Fruit fly (Drosophila melanogaster): Measurements from ENCODE around the gene Cow.

Gene Cow

dm6 chr3R:23091586-23092228 lies 20.8 kb downstream of the Cow start, which contains the start of the genes CG17110 and CG6726:
CG17110 (plus strand) TSS chr3R:23091724.
CG6726 (plus strand) TSS chr3R:23091724.
- TF ChIP-seq gl (tag; optimal IDR thresholded peaks at IDR 0.05) (no peak), EcR (GFP tag; optimal IDR thresholded peaks at IDR 0.05) (no peak), rn (GFP tag; IDR thresholded peaks at IDR 0.05) (no peak), CG17806 (tag; optimal IDR thresholded peaks at IDR 0.05) (no peak), Ets98B (GFP tag; IDR thresholded peaks at IDR 0.05) (no peak), D1 (tag; optimal IDR thresholded peaks at IDR 0.05) (no peak), CG13204 (GFP tag; optimal IDR thresholded peaks at IDR 0.05) (no peak), CG8159 (tag; optimal IDR thresholded peaks at IDR 0.05) (no peak), CG10348 (GFP tag; IDR thresholded peaks at IDR 0.05) (no peak), CG12605 (GFP tag; IDR thresholded peaks at IDR 0.05) (no peak), Pif1A (GFP tag; optimal IDR thresholded peaks at IDR 0.05) (no peak), CG9948 (tag; optimal IDR thresholded peaks at IDR 0.05) (no peak), CG15710 (tag; optimal IDR thresholded peaks at IDR 0.05) (no peak)

- no peak for TF ChIP-seq EcR (GFP tag; optimal IDR thresholded peaks at IDR 0.05)
- TF ChIP-seq CG15710 (tag; optimal IDR thresholded peaks at IDR 0.05): no peak
- TF ChIP-seq Ets98B (GFP tag; IDR thresholded peaks at IDR 0.05): no peak
- no peak for TF ChIP-seq D1 (tag; optimal IDR thresholded peaks at IDR 0.05)
- TF ChIP-seq gl (tag; optimal IDR thresholded peaks at IDR 0.05): no peak
- no peak for TF ChIP-seq CG10348 (GFP tag; IDR thresholded peaks at IDR 0.05)
- TF ChIP-seq CG14655 (GFP tag; optimal IDR thresholded peaks at IDR 0.05): no peak
- no peak for TF ChIP-seq CG13204 (GFP tag; optimal IDR thresholded peaks at IDR 0.05)
- no peak for TF ChIP-seq CG12605 (GFP tag; IDR thresholded peaks at IDR 0.05)
- TF ChIP-seq CG9948 (tag; optimal IDR thresholded peaks at IDR 0.05): no peak
- TF ChIP-seq CG32121 (GFP tag; IDR thresholded peaks at IDR 0.05): no peak
- no peak for TF ChIP-seq Snoo (tag; optimal IDR thresholded peaks at IDR 0.05)
- no peak for TF ChIP-seq Pif1A (GFP tag; optimal IDR thresholded peaks at IDR 0.05)
- TF ChIP-seq CG17806 (tag; optimal IDR thresholded peaks at IDR 0.05): no peak
- TF ChIP-seq CG34367 (tag; optimal IDR thresholded peaks at IDR 0.05): no peak
- no peak for TF ChIP-seq CG4496 (GFP tag; IDR thresholded peaks at IDR 0.05)
Measured at dm6 chr3R:23088252-23088651, 24.3 kb downstream of the Cow start.

dm6 chr3R:23081265-23081664 lies 31.3 kb downstream of the Cow start:
- no peak for TF ChIP-seq CG8159 (tag; optimal IDR thresholded peaks at IDR 0.05)
- no peak for TF ChIP-seq CG32121 (GFP tag; IDR thresholded peaks at IDR 0.05)
- TF ChIP-seq Pif1A (GFP tag; optimal IDR thresholded peaks at IDR 0.05): no peak
- no peak for TF ChIP-seq CG10348 (GFP tag; IDR thresholded peaks at IDR 0.05)
- no peak for TF ChIP-seq CG8301 (tag; optimal IDR thresholded peaks at IDR 0.05)
- TF ChIP-seq Pif1B (GFP tag; optimal IDR thresholded peaks at IDR 0.05): no peak
- TF ChIP-seq CG15710 (tag; optimal IDR thresholded peaks at IDR 0.05): no peak
- no peak for TF ChIP-seq gl (tag; optimal IDR thresholded peaks at IDR 0.05)
- TF ChIP-seq rn (GFP tag; IDR thresholded peaks at IDR 0.05): no peak
- no peak for TF ChIP-seq CG4496 (GFP tag; IDR thresholded peaks at IDR 0.05)
- no peak for TF ChIP-seq D1 (tag; optimal IDR thresholded peaks at IDR 0.05)
- no peak for TF ChIP-seq CG14655 (GFP tag; optimal IDR thresholded peaks at IDR 0.05)
- TF ChIP-seq Ets98B (GFP tag; IDR thresholded peaks at IDR 0.05): no peak

- TF ChIP-seq fd96Ca (GFP tag; IDR thresholded peaks at IDR 0.05) (no peak), CG12605 (GFP tag; IDR thresholded peaks at IDR 0.05) (no peak)
Measured at dm6 chr3R:23074480-23074879, 38.0 kb downstream of the Cow start.

- TF ChIP-seq CG8159 (tag; optimal IDR thresholded peaks at IDR 0.05) (no peak), rn (GFP tag; IDR thresholded peaks at IDR 0.05) (no peak), EcR (GFP tag; optimal IDR thresholded peaks at IDR 0.05) (no peak)
Measured at dm6 chr3R:23067209-23067826, 45.2 kb downstream of the Cow start, which contains the start of gene CG17111. CG17111 (minus strand) TSS chr3R:23067259.

- TF ChIP-seq gl (tag; optimal IDR thresholded peaks at IDR 0.05) (no peak), CG34367 (tag; optimal IDR thresholded peaks at IDR 0.05) (no peak), fd96Ca (GFP tag; IDR thresholded peaks at IDR 0.05) (no peak), EcR (GFP tag; optimal IDR thresholded peaks at IDR 0.05) (no peak), CG14655 (GFP tag; optimal IDR thresholded peaks at IDR 0.05) (no peak), CG17806 (tag; optimal IDR thresholded peaks at IDR 0.05) (no peak), CG15710 (tag; optimal IDR thresholded peaks at IDR 0.05) (no peak), CG12605 (GFP tag; IDR thresholded peaks at IDR 0.05) (no peak), Snoo (tag; optimal IDR thresholded peaks at IDR 0.05) (no peak), Pif1A (GFP tag; optimal IDR thresholded peaks at IDR 0.05) (no peak)
Measured at dm6 chr3R:23061209-23061608, 51.3 kb downstream of the Cow start, which contains the start of the genes sav and Ublcp1. sav (minus strand) TSS chr3R:23061304. Ublcp1 (plus strand) TSS chr3R:23061493.

- TF ChIP-seq Ets98B (GFP tag; IDR thresholded peaks at IDR 0.05) (no peak), CG32121 (GFP tag; IDR thresholded peaks at IDR 0.05) (no peak), CG10348 (GFP tag; IDR thresholded peaks at IDR 0.05) (no peak), gl (tag; optimal IDR thresholded peaks at IDR 0.05) (no peak), Pif1B (GFP tag; optimal IDR thresholded peaks at IDR 0.05) (no peak), Pif1A (GFP tag; optimal IDR thresholded peaks at IDR 0.05) (no peak), CG12605 (GFP tag; IDR thresholded peaks at IDR 0.05) (no peak), EcR (GFP tag; optimal IDR thresholded peaks at IDR 0.05) (no peak), CG8159 (tag; optimal IDR thresholded peaks at IDR 0.05) (no peak), CG4496 (GFP tag; IDR thresholded peaks at IDR 0.05) (no peak), fd96Ca (GFP tag; IDR thresholded peaks at IDR 0.05) (no peak)
Measured at dm6 chr3R:23060166-23060565, 52.4 kb downstream of the Cow start.

All from whole organism, pupa.